Worm (Caenorhabditis elegans) whole organism, L4 larva: ENCODE data around the gene nas-29.
A peak's percentile ranks its signal among the peaks of the same experiment; 100 is the strongest.

Experiments used
- F10B5.3 ChIP-seq: sonication (generic microtip); optimal IDR thresholded peaks from 2 replicates; lab custom pipeline; 2016; ENCODE audit warnings: mild to moderate bottlenecking, missing genetic modification characterization, missing compliant biosample characterization
- F44E2.7 ChIP-seq: fragments of 200-800 bp; sonication (Bioruptor generic); IDR thresholded peaks from 2 replicates; pipeline ENCODE4 v2.1.2; 2022; ENCODE audit warnings: missing genetic modification characterization, missing compliant biosample characterization
- R02D3.7 ChIP-seq: fragments of 150-350 bp; sonication (generic microtip); optimal IDR thresholded peaks from 3 replicates; lab custom pipeline; 2014; ENCODE audit warnings: missing biosample characterization, missing genetic modification characterization
- Y105C5A.15 ChIP-seq: fragments of 200-800 bp; sonication (Bioruptor generic); IDR thresholded peaks from 2 replicates; pipeline ENCODE4 v1.3.6; 2022; ENCODE audit warnings: missing genetic modification characterization, missing compliant biosample characterization
- Y48G9A.11 ChIP-seq: fragments of 200-800 bp; sonication (Bioruptor generic); IDR thresholded peaks from 2 replicates; pipeline ENCODE4 v1.3.6; 2022; ENCODE audit warnings: missing genetic modification reagents, missing genetic modification characterization, missing compliant biosample characterization
- ZK337.2 ChIP-seq: fragments of 200-800 bp; sonication (Bioruptor generic); IDR thresholded peaks from 2 replicates; pipeline ENCODE4 v1.3.6; 2022; ENCODE audit warnings: missing genetic modification reagents, missing genetic modification characterization, missing compliant biosample characterization
- ZK546.5 ChIP-seq, 2 experiments: sonication (generic microtip); optimal IDR thresholded peaks; 2 replicates each; lab custom pipeline; 2017; ENCODE audit warnings: missing biosample characterization in 2 of 2, missing genetic modification characterization in 2 of 2
- aly-2 ChIP-seq: sonication (generic microtip); optimal IDR thresholded peaks from 2 replicates; lab custom pipeline; 2018; ENCODE audit warnings: missing biosample characterization, missing genetic modification characterization
- ama-1 ChIP-seq: fragments of 150-350 bp; optimal IDR thresholded peaks from 2 replicates; lab custom pipeline; 2014; ENCODE audit warnings: inconsistent platforms, mixed read lengths
- arid-1 ChIP-seq: fragments of 200-800 bp; sonication (Bioruptor generic); conservative IDR thresholded peaks from 2 replicates; pipeline ENCODE4 v1.3.6; 2022; ENCODE audit warnings: missing genetic modification reagents, missing genetic modification characterization, missing compliant biosample characterization
- attf-4 ChIP-seq: sonication (generic microtip); optimal IDR thresholded peaks from 3 replicates; lab custom pipeline; 2017; ENCODE audit warnings: missing biosample characterization, missing genetic modification characterization
- ceh-20 ChIP-seq: fragments of 200-800 bp; sonication (Bioruptor generic); IDR thresholded peaks from 2 replicates; pipeline ENCODE4 v1.3.6; 2022; ENCODE audit warnings: missing genetic modification reagents, missing genetic modification characterization, missing compliant biosample characterization
- ceh-28 ChIP-seq: fragments of 150-350 bp; optimal IDR thresholded peaks from 2 replicates; lab custom pipeline; 2014; ENCODE audit warnings: missing biosample characterization, missing genetic modification reagents, missing genetic modification characterization
- ceh-32 ChIP-seq: sonication (generic microtip); optimal IDR thresholded peaks from 2 replicates; lab custom pipeline; 2016; ENCODE audit warnings: mild to moderate bottlenecking, missing genetic modification characterization, missing compliant biosample characterization; ENCODE audit not compliant: poor library complexity
- ctbp-1 ChIP-seq: fragments of 200-800 bp; sonication (Bioruptor generic); IDR thresholded peaks from 2 replicates; pipeline ENCODE4 v1.3.6; 2022; ENCODE audit warnings: missing genetic modification reagents, missing genetic modification characterization, missing compliant biosample characterization
- daf-12 ChIP-seq: fragments of 150-350 bp; optimal IDR thresholded peaks from 2 replicates; lab custom pipeline; 2014; ENCODE audit warnings: missing biosample characterization, missing genetic modification reagents, missing genetic modification characterization
- daf-19 ChIP-seq: fragments of 200-800 bp; sonication (Bioruptor generic); conservative IDR thresholded peaks from 2 replicates; pipeline ENCODE4 v1.3.6; 2022; ENCODE audit warnings: missing genetic modification characterization, missing compliant biosample characterization
- daf-8 ChIP-seq: fragments of 200-800 bp; sonication (Bioruptor generic); IDR thresholded peaks from 2 replicates; pipeline ENCODE4 v1.3.6; 2022; ENCODE audit warnings: missing genetic modification characterization, missing compliant biosample characterization
- dmd-9 ChIP-seq: fragments of 200-800 bp; sonication (Bioruptor generic); IDR thresholded peaks from 2 replicates; pipeline ENCODE4 v1.3.6; 2022; ENCODE audit warnings: missing genetic modification reagents, missing genetic modification characterization, missing compliant biosample characterization
- duxl-1 ChIP-seq: sonication (generic microtip); optimal IDR thresholded peaks from 2 replicates; lab custom pipeline; 2016; ENCODE audit warnings: mild to moderate bottlenecking, missing genetic modification characterization, moderate library complexity, missing compliant biosample characterization; ENCODE audit not compliant: poor library complexity
- egl-43 ChIP-seq: fragments of 200-800 bp; sonication (Bioruptor generic); IDR thresholded peaks from 2 replicates; pipeline ENCODE4 v1.3.6; 2022; ENCODE audit warnings: missing genetic modification reagents, missing genetic modification characterization, missing compliant biosample characterization
- hif-1 ChIP-seq, 2 experiments: sonication (generic microtip); optimal IDR thresholded peaks; 2 replicates each; lab custom pipeline; 2016 to 2017; ENCODE audit warnings: missing compliant biosample characterization in 2 of 2, missing genetic modification characterization in 2 of 2, missing genetic modification reagents in 2 of 2, missing genotype in 2 of 2, mild to moderate bottlenecking in 1 of 2
- hlh-11 ChIP-seq: fragments of 200-800 bp; sonication (Bioruptor generic); optimal IDR thresholded peaks from 2 replicates; lab custom pipeline; 2018; ENCODE audit warnings: mild to moderate bottlenecking, missing genetic modification characterization, missing compliant biosample characterization
- hmg-1.1 ChIP-seq: fragments of 200-800 bp; sonication (Bioruptor generic); IDR thresholded peaks from 2 replicates; pipeline ENCODE4 v1.3.6; 2022; ENCODE audit warnings: missing genetic modification reagents, missing genetic modification characterization, missing compliant biosample characterization
- jun-1 ChIP-seq: fragments of 150-350 bp; optimal IDR thresholded peaks from 2 replicates; lab custom pipeline; 2014; ENCODE audit warnings: missing biosample characterization, missing genetic modification reagents, missing genetic modification characterization
- lin-1 ChIP-seq: fragments of 200-800 bp; sonication (Bioruptor generic); IDR thresholded peaks from 2 replicates; pipeline ENCODE4 v1.3.6; 2022; ENCODE audit warnings: missing genetic modification reagents, missing genetic modification characterization, missing compliant biosample characterization
- lin-15B ChIP-seq: fragments of 150-350 bp; sonication (generic microtip); optimal IDR thresholded peaks from 3 replicates; lab custom pipeline; 2014; ENCODE audit warnings: missing biosample characterization, missing genetic modification characterization
- lin-29 ChIP-seq: fragments of 200-800 bp; sonication (Bioruptor generic); IDR thresholded peaks from 2 replicates; pipeline ENCODE4 v1.3.6; 2022; ENCODE audit warnings: missing genetic modification reagents, missing genetic modification characterization, missing compliant biosample characterization
- lin-38 ChIP-seq: fragments of 200-800 bp; sonication (Bioruptor generic); IDR thresholded peaks from 2 replicates; pipeline ENCODE4 v1.3.6; 2022; ENCODE audit warnings: missing genetic modification reagents, missing genetic modification characterization, missing compliant biosample characterization
- madf-9 ChIP-seq: fragments of 200-800 bp; sonication (Bioruptor generic); conservative IDR thresholded peaks from 2 replicates; pipeline ENCODE4 v1.3.6; 2022; ENCODE audit warnings: missing genetic modification reagents, missing genetic modification characterization, missing compliant biosample characterization
- mes-2 ChIP-seq: sonication (generic microtip); optimal IDR thresholded peaks from 2 replicates; lab custom pipeline; 2016; ENCODE audit warnings: missing genotype, mild to moderate bottlenecking, missing genetic modification characterization, missing compliant biosample characterization; ENCODE audit not compliant: poor library complexity, severe bottlenecking
- nhr-111 ChIP-seq: fragments of 200-800 bp; sonication (Bioruptor generic); optimal IDR thresholded peaks from 2 replicates; lab custom pipeline; 2018; ENCODE audit warnings: mild to moderate bottlenecking, missing genetic modification characterization, missing compliant biosample characterization
- nhr-237 ChIP-seq: sonication (generic microtip); optimal IDR thresholded peaks from 2 replicates; lab custom pipeline; 2017; ENCODE audit warnings: missing biosample characterization, missing genetic modification characterization
- nhr-48 ChIP-seq: sonication (generic microtip); optimal IDR thresholded peaks from 2 replicates; lab custom pipeline; 2016; ENCODE audit warnings: mild to moderate bottlenecking, missing genetic modification characterization, missing compliant biosample characterization
- nhr-76 ChIP-seq: fragments of 150-350 bp; optimal IDR thresholded peaks from 2 replicates; lab custom pipeline; 2014; ENCODE audit warnings: missing biosample characterization, missing genetic modification characterization
- nhr-77 ChIP-seq: fragments of 150-350 bp; optimal IDR thresholded peaks from 2 replicates; lab custom pipeline; 2014; ENCODE audit warnings: missing biosample characterization, missing genetic modification characterization
- php-3 ChIP-seq: fragments of 200-800 bp; sonication (Bioruptor generic); IDR thresholded peaks from 2 replicates; pipeline ENCODE4 v1.3.6; 2022; ENCODE audit warnings: missing genetic modification reagents, missing genetic modification characterization, missing compliant biosample characterization
- pqm-1 ChIP-seq: sonication (generic microtip); optimal IDR thresholded peaks from 2 replicates; lab custom pipeline; 2017; ENCODE audit warnings: missing biosample characterization, missing genetic modification characterization
- rbr-2 ChIP-seq: sonication (generic microtip); optimal IDR thresholded peaks from 2 replicates; lab custom pipeline; 2016; ENCODE audit warnings: missing genotype, missing genetic modification characterization, missing compliant biosample characterization
- saeg-2 ChIP-seq: fragments of 200-800 bp; sonication (Bioruptor generic); IDR thresholded peaks from 2 replicates; pipeline ENCODE4 v1.3.6; 2022; ENCODE audit warnings: missing genetic modification reagents, missing genetic modification characterization, missing compliant biosample characterization
- sdz-12 ChIP-seq: fragments of 200-800 bp; sonication (Bioruptor generic); optimal IDR thresholded peaks from 2 replicates; lab custom pipeline; 2018; ENCODE audit warnings: mild to moderate bottlenecking, missing genetic modification characterization, missing compliant biosample characterization
- set-16 ChIP-seq: fragments of 200-800 bp; sonication (Bioruptor generic); IDR thresholded peaks from 2 replicates; pipeline ENCODE4 v1.3.6; 2022; ENCODE audit warnings: missing genetic modification reagents, missing genetic modification characterization, missing compliant biosample characterization
- skn-1 ChIP-seq: fragments of 150-350 bp; optimal IDR thresholded peaks from 2 replicates; lab custom pipeline; 2014; ENCODE audit warnings: missing biosample characterization, missing genetic modification characterization
- snpc-4 ChIP-seq: fragments of 150-350 bp; optimal IDR thresholded peaks from 2 replicates; lab custom pipeline; 2014; ENCODE audit warnings: missing biosample characterization, missing genetic modification characterization
- spr-1 ChIP-seq: sonication (generic microtip); optimal IDR thresholded peaks from 2 replicates; lab custom pipeline; 2016; ENCODE audit warnings: mild to moderate bottlenecking, missing genetic modification characterization, missing compliant biosample characterization
- tag-97 ChIP-seq: fragments of 200-800 bp; sonication (Bioruptor generic); IDR thresholded peaks from 2 replicates; pipeline ENCODE4 v1.3.6; 2022; ENCODE audit warnings: missing genetic modification characterization, missing compliant biosample characterization
- unc-130 ChIP-seq: sonication (generic microtip); optimal IDR thresholded peaks from 2 replicates; lab custom pipeline; 2016; ENCODE audit warnings: missing genetic modification reagents, missing genetic modification characterization, missing compliant biosample characterization
- unc-62 ChIP-seq, 3 experiments: fragments of 150-350 bp in 1 of 3; sonication (generic microtip); optimal IDR thresholded peaks in 2 of 3; peaks in 1 of 3; 1 replicate in 1 of 3; 2 replicates in 2 of 3; lab custom pipeline; 2014 to 2017; ENCODE audit warnings: missing biosample characterization in 3 of 3, missing genetic modification characterization in 3 of 3, missing genetic modification reagents in 3 of 3, missing genotype in 1 of 3
- vab-7 ChIP-seq: fragments of 200-800 bp; sonication (Bioruptor generic); IDR thresholded peaks from 2 replicates; pipeline ENCODE4 v1.3.6; 2022; ENCODE audit warnings: missing genetic modification reagents, missing genetic modification characterization, missing compliant biosample characterization
- zip-11 ChIP-seq: fragments of 200-800 bp; sonication (Bioruptor generic); IDR thresholded peaks from 2 replicates; pipeline ENCODE4 v1.3.6; 2022; ENCODE audit warnings: missing genetic modification characterization, missing compliant biosample characterization
- ztf-11 ChIP-seq: fragments of 150-350 bp; optimal IDR thresholded peaks from 2 replicates; lab custom pipeline; 2014; ENCODE audit warnings: missing biosample characterization, missing genetic modification characterization
- ztf-7 ChIP-seq: fragments of 150-350 bp; optimal IDR thresholded peaks from 2 replicates; lab custom pipeline; 2014; ENCODE audit warnings: missing biosample characterization, missing genetic modification characterization

The nas-29 gene

DNA sequence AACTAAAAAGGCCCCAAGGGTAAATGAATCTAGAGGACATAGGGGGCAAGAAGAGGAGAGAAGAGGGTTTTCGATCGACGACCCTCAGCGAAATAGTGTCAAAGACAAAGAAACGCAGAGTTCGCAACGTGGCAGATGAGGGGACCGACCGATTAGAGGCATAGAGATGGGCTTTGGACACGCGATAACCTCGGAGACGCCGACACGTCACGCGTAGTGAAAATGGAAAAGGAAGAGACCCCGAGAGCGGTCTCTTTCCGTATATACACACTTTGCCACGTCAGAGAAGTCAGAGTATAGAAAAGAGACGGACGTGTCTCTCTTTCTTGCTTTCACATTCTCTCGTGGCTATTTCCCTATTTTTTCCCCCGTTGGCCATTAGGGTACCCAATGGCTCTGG is 39.7 kb upstream of the nas-29 start (continued):
- TF ChIP-seq F10B5.3 (tag; lab: Kevin White, UChicago) (no peak), pqm-1 (tag; lab: Kevin White, UChicago) (no peak), nhr-48 (tag; lab: Kevin White, UChicago) (peak; percentile 51), Y48G9A.11 (GFP tag; lab: Robert Waterston, UW) (no peak), sdz-12 (no peak), attf-4 (tag; lab: Kevin White, UChicago) (no peak), hif-1 (tag; optimal IDR thresholded peaks at IDR 0.05; lab: Kevin White, UChicago) (peak in 1 of 2 experiments; percentile 58), ceh-32 (tag; lab: Kevin White, UChicago) (no peak), ztf-7 (tag; lab: Kevin White, UChicago) (no peak), zip-11 (no peak), nhr-77 (tag; lab: Kevin White, UChicago) (no peak), duxl-1 (no peak), F44E2.7 (GFP tag; lab: Robert Waterston, UW) (no peak), daf-19 (GFP tag; lab: Robert Waterston, UW) (no peak), saeg-2 (no peak), lin-15B (tag; lab: Kevin White, UChicago) (no peak), vab-7 (peak; percentile 56), R02D3.7 (no peak), dmd-9 (no peak), spr-1 (peak; percentile 45), ceh-28 (tag; lab: Kevin White, UChicago) (no peak), nhr-237 (tag; lab: Kevin White, UChicago) (no peak), mes-2 (tag; lab: Kevin White, UChicago) (peak; percentile 56), daf-8 (no peak), ceh-20 (GFP tag; lab: Robert Waterston, UW) (peak; percentile 67; the same call in 1 of the 2 replicates), rbr-2 (tag; lab: Kevin White, UChicago) (peak; percentile 79), php-3 (GFP tag; lab: Robert Waterston, UW) (no peak), egl-43 (peak; percentile 78), hlh-11 (tag; lab: Kevin White, UChicago) (peak; percentile 85), Y105C5A.15 (GFP tag; lab: Robert Waterston, UW) (no peak), hmg-1.1 (GFP tag; lab: Robert Waterston, UW) (peak; percentile 85), ztf-11 (tag; lab: Kevin White, UChicago) (no peak), daf-12 (tag; lab: Kevin White, UChicago) (no peak), ctbp-1 (GFP tag; lab: Robert Waterston, UW) (peak; percentile 88), ama-1 (lab: Kevin White, UChicago) (no peak), lin-1 (GFP tag; lab: Robert Waterston, UW) (no peak), unc-130 (GFP tag; lab: Kevin White, UChicago) (no peak), tag-97 (GFP tag; lab: Robert Waterston, UW) (no peak), nhr-76 (tag; lab: Kevin White, UChicago) (no peak), set-16 (GFP tag; lab: Robert Waterston, UW) (peak; percentile 59; the same call in 1 of the 2 replicates), skn-1 (tag; lab: Kevin White, UChicago) (no peak), lin-38 (peak; percentile 48), aly-2 (no peak), snpc-4 (tag; lab: Kevin White, UChicago) (no peak), jun-1 (tag; lab: Kevin White, UChicago) (no peak), lin-29 (GFP tag; lab: Robert Waterston, UW) (no peak), ZK546.5 (tag; optimal IDR thresholded peaks at IDR 0.05; lab: Kevin White, UChicago) (no peak), ZK337.2 (GFP tag; lab: Robert Waterston, UW) (no peak), madf-9 (GFP tag; lab: Robert Waterston, UW) (no peak), nhr-111 (GFP tag; lab: Kevin White, UChicago) (no peak), unc-62 (GFP tag; optimal IDR thresholded peaks at IDR 0.05 in 1 of 2; lab: Kevin White, UChicago) (peak in 1 of 2 experiments; percentile 48), unc-62 (tag; optimal IDR thresholded peaks at IDR 0.05; lab: Kevin White, UChicago) (no peak), arid-1 (GFP tag; lab: Robert Waterston, UW) (no peak)
